Worm (Caenorhabditis elegans): ENCODE data around the gene ZK632.12.

ZK632.12 gene

DNA sequence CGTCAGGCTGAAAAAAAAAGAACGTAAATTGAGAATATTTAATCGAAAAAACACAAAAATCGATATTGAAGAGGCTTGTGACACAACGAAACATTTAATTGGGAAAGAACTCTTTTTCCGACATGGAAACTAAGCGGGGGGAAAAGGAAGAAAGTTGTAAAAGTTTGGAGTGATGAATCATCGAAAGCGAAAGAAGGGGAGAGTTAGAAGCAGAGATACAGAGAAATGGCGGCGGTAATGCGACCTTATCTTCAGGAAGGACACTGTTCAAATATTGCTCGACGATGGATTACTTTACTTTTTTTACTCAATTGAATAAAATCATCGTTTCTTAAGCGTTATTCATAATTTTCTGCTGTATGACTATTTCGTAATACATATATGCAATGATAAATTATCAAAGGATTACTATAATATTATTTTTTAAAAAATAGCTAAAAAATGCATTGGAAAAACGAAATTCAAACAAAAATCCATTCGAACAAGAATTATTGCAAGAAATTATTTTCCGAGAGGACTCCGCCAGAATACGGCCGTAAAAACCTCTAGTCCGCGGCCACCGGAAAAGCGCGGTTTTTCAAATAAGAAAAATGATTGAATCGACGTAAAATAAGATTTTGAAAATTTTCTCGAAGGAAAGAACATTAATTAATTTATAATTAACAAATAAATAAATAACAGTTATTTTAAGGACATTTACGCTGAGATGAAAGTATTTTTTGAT lies 37.3 kb downstream of the ZK632.12 start, which contains the start of gene dhhc-4:
dhhc-4 (minus strand) TSS at position 13 of the 724 bp plus-strand sequence.
- peak; percentile 26 for TF ChIP-seq mab-5 (tag; optimal IDR thresholded peaks at IDR 0.05)
- peak; percentile 48 for TF ChIP-seq lsy-2 (tag; optimal IDR thresholded peaks at IDR 0.05)
- no peak for TF ChIP-seq blmp-1 (tag; optimal IDR thresholded peaks at IDR 0.05)
- no peak for TF ChIP-seq nhr-237 (tag; optimal IDR thresholded peaks at IDR 0.05)
- TF ChIP-seq sptf-1 (tag; optimal IDR thresholded peaks at IDR 0.05): peak; percentile 25
- peak; percentile 52 for TF ChIP-seq mep-1 (tag; optimal IDR thresholded peaks at IDR 0.05)
- no peak for TF ChIP-seq ces-1 (GFP tag; optimal IDR thresholded peaks at IDR 0.05)
- no peak for TF ChIP-seq nhr-12 (tag; optimal IDR thresholded peaks at IDR 0.05)
- TF ChIP-seq unc-62 (GFP tag; optimal IDR thresholded peaks at IDR 0.05): no peak
- peak; percentile 6 for TF ChIP-seq lin-13 (tag; optimal IDR thresholded peaks at IDR 0.05)
- peak; percentile 9 for TF ChIP-seq ceh-83 (GFP tag; optimal IDR thresholded peaks at IDR 0.05)
- TF ChIP-seq elt-1 (tag; optimal IDR thresholded peaks at IDR 0.05; ENCODE audit: borderline replicate concordance, insufficient read depth): no peak

ce11 chrIII:9871032-9871431 lies 40.4 kb downstream of the ZK632.12 start, which contains the start of gene ZK757.1:
Gene ZK757.1, minus strand, starts transcription at chrIII:9871132.
- TF ChIP-seq lin-32 (GFP tag; optimal IDR thresholded peaks at IDR 0.05) (no peak), ceh-39 (tag; optimal IDR thresholded peaks at IDR 0.05) (no peak), blmp-1 (tag; optimal IDR thresholded peaks at IDR 0.05) (no peak), snpc-4 (tag; optimal IDR thresholded peaks at IDR 0.05) (no peak)

ce11 chrIII:9874515-9874914 lies 43.9 kb downstream of the ZK632.12 start:
- TF ChIP-seq bed-3 (GFP tag; optimal IDR thresholded peaks at IDR 0.05) (no peak), flh-1 (GFP tag; optimal IDR thresholded peaks at IDR 0.05) (no peak), mls-2 (tag; optimal IDR thresholded peaks at IDR 0.05) (no peak), snpc-4 (tag; optimal IDR thresholded peaks at IDR 0.05) (no peak), ztf-11 (tag; optimal IDR thresholded peaks at IDR 0.05) (no peak), nhr-76 (tag; optimal IDR thresholded peaks at IDR 0.05) (no peak), elt-3 (tag; optimal IDR thresholded peaks at IDR 0.05) (no peak), sptf-1 (tag; optimal IDR thresholded peaks at IDR 0.05) (no peak), zip-8 (tag; optimal IDR thresholded peaks at IDR 0.05) (no peak)

DNA sequence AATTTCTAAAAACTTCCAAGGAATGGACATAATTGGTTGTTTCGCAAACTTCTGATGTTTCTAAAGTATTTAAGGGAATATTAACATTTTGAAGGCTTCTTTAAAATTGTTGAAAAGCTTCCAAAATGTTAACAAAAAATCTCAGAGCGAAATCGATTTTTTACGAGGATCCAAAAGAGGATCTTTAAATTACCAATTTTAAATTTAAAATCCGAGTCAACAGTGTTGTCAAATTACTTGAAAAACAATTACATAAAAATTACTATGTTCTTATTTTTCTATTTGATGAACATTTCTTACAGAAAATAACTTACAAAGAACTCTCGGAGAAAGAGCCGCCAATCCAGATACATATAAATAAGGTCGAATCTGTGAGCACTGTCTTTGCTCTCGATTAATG lies 46.3 kb downstream of the ZK632.12 start, which contains the start of gene ZK757.10:
ZK757.10 (plus strand) TSS at position 301 of the 400 bp plus-strand sequence.
- no peak for TF ChIP-seq ceh-83 (GFP tag; optimal IDR thresholded peaks at IDR 0.05)

- TF ChIP-seq zip-8 (tag; optimal IDR thresholded peaks at IDR 0.05): no peak
- no peak for TF ChIP-seq nhr-237 (tag; optimal IDR thresholded peaks at IDR 0.05)
- no peak for TF ChIP-seq bed-3 (GFP tag; optimal IDR thresholded peaks at IDR 0.05)
- TF ChIP-seq mls-2 (tag; optimal IDR thresholded peaks at IDR 0.05): no peak
- no peak for TF ChIP-seq cnd-1 (tag; optimal IDR thresholded peaks at IDR 0.05)
- TF ChIP-seq nhr-12 (tag; optimal IDR thresholded peaks at IDR 0.05): no peak
- no peak for TF ChIP-seq ceh-39 (tag; optimal IDR thresholded peaks at IDR 0.05)
- TF ChIP-seq tbx-8 (GFP tag; optimal IDR thresholded peaks at IDR 0.05): no peak
- TF ChIP-seq hlh-1 (tag; optimal IDR thresholded peaks at IDR 0.05): no peak
- TF ChIP-seq sem-2 (GFP tag; optimal IDR thresholded peaks at IDR 0.05): no peak
- no peak for TF ChIP-seq M03D4.4 (tag; optimal IDR thresholded peaks at IDR 0.05)
- TF ChIP-seq lsy-2 (tag; optimal IDR thresholded peaks at IDR 0.05): no peak
- no peak for TF ChIP-seq lin-13 (tag; optimal IDR thresholded peaks at IDR 0.05)
- no peak for TF ChIP-seq unc-120 (tag; optimal IDR thresholded peaks at IDR 0.05; ENCODE audit: poor library complexity, severe bottlenecking)
Measured at ce11 chrIII:9878828-9879227, 48.2 kb downstream of the ZK632.12 start, which contains the start of gene ZK757.2. Gene ZK757.2, minus strand, starts transcription at chrIII:9878928.

All from whole organism, mixed stage, embryonic.